Fruit fly (Drosophila melanogaster) whole organism, adult: ENCODE results near the gene CG42271.

Experiments used
- CG11617 ChIP-seq: fragments of 200-800 bp; sonication (Bioruptor generic); optimal IDR thresholded peaks from 2 replicates; lab custom pipeline; 2017; ENCODE audit warnings: mild to moderate bottlenecking, missing biosample characterization, missing genetic modification reagents, missing genetic modification characterization
- CG14711 ChIP-seq: fragments of 200-800 bp; sonication (Bioruptor generic); optimal IDR thresholded peaks from 2 replicates; lab custom pipeline; 2018; ENCODE audit warnings: missing biosample characterization, mild to moderate bottlenecking, missing genetic modification characterization, moderate library complexity
- CG1620 ChIP-seq: fragments of 200-800 bp; sonication (Bioruptor generic); optimal IDR thresholded peaks from 2 replicates; lab custom pipeline; 2016; ENCODE audit warnings: missing biosample characterization, missing genetic modification characterization
- CG33017 ChIP-seq: fragments of 200-800 bp; sonication (Bioruptor generic); optimal IDR thresholded peaks from 2 replicates; lab custom pipeline; 2018; ENCODE audit warnings: missing biosample characterization, mild to moderate bottlenecking, missing genetic modification characterization, moderate library complexity
- Crg-1 ChIP-seq: fragments of 200-800 bp; sonication (Bioruptor generic); optimal IDR thresholded peaks from 2 replicates; lab custom pipeline; 2016; ENCODE audit warnings: missing biosample characterization, missing genetic modification characterization
- Hr96 ChIP-seq: fragments of 200-800 bp; sonication (Bioruptor generic); optimal IDR thresholded peaks from 2 replicates; lab custom pipeline; 2016; ENCODE audit warnings: missing biosample characterization, missing genetic modification characterization
- bab1 ChIP-seq: fragments of 200-800 bp; sonication (Bioruptor generic); optimal IDR thresholded peaks from 3 replicates; lab custom pipeline; 2019; ENCODE audit warnings: missing biosample characterization, mild to moderate bottlenecking, missing genetic modification characterization, moderate library complexity
- cnc ChIP-seq, 2 experiments: fragments of >200 bp; optimal IDR thresholded peaks; 2 replicates each; lab custom pipeline; 2017
- kay ChIP-seq: fragments of 200-800 bp; sonication (Bioruptor generic); peaks from one replicate; lab custom pipeline; 2016; ENCODE audit warnings: missing biosample characterization, missing genetic modification characterization, borderline replicate concordance

DNA sequence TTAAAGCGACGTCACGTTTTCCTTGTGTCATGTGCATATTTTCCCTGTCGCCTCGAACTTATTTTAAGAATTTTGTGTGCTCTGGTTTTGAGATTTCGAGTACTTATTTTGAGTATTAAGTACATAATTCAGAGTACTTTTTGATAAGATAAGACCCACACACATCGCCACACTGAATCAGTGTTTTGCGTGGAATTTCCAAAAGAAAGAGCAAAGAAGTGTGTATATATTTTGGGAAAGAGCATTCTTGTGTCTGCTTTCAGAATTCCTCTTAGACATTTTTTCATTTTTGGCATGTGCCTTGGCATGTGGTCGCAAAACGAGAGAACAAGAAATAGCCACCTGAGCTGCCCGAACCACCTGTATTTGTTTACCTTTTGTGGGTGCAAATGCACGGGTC, 18.0 kb downstream of the CG42271 start:
- TF ChIP-seq CG33017 (tag; lab: Kevin White, UChicago) (no peak), kay (GFP tag; lab: Kevin White, UChicago) (no peak), bab1 (GFP tag; lab: Kevin White, UChicago) (no peak), cnc (optimal IDR thresholded peaks at IDR 0.05; lab: Kevin White, UChicago) (no peak), CG1620 (GFP tag; lab: Kevin White, UChicago) (no peak), Hr96 (GFP tag; lab: Kevin White, UChicago) (no peak), CG14711 (tag; lab: Kevin White, UChicago) (no peak), Crg-1 (GFP tag; lab: Kevin White, UChicago) (no peak), CG11617 (GFP tag; lab: Kevin White, UChicago) (no peak)
